Fruit fly (Drosophila melanogaster) whole organism, adult: Measurements from ENCODE around the gene CG31706.

ENCODE experiments used
- CG7101 ChIP-seq: fragments of 200-800 bp; sonication (Bioruptor generic); optimal IDR thresholded peaks from 2 replicates; lab custom pipeline; 2018; ENCODE audit warnings: missing biosample characterization, mild to moderate bottlenecking, missing genetic modification characterization, moderate library complexity
- bab1 ChIP-seq: fragments of 200-800 bp; sonication (Bioruptor generic); optimal IDR thresholded peaks from 3 replicates; lab custom pipeline; 2019; ENCODE audit warnings: missing biosample characterization, mild to moderate bottlenecking, missing genetic modification characterization, moderate library complexity
- cic ChIP-seq: fragments of 200-800 bp; sonication (Bioruptor generic); optimal IDR thresholded peaks from 2 replicates; lab custom pipeline; 2017; ENCODE audit warnings: missing biosample characterization, mild to moderate bottlenecking, missing genetic modification characterization, moderate library complexity

- TF ChIP-seq cic (GFP tag; lab: Kevin White, UChicago) (no peak), CG7101 (tag; lab: Kevin White, UChicago) (no peak), bab1 (no peak)
Observed at dm6 chr2L:11500649-11501048, 30.2 kb downstream of the CG31706 start.
